Worm (Caenorhabditis elegans) whole organism, young adult: ENCODE data around the gene parp-2.
A peak's percentile ranks its signal among the peaks of the same experiment; 100 is the strongest.

Source experiments
- B0336.3 ChIP-seq: fragments of 200-800 bp; sonication (Bioruptor generic); IDR thresholded peaks from 2 replicates; pipeline ENCODE4 v1.3.6; 2022; ENCODE audit warnings: missing genetic modification characterization, missing compliant biosample characterization
- F22D6.2 ChIP-seq: sonication (generic microtip); optimal IDR thresholded peaks from 2 replicates; lab custom pipeline; 2016; ENCODE audit warnings: mild to moderate bottlenecking, missing genetic modification characterization, missing compliant biosample characterization
- F33H1.4 ChIP-seq: fragments of 200-800 bp; sonication (Bioruptor generic); IDR thresholded peaks from 2 replicates; pipeline ENCODE4 v1.3.6; 2022; ENCODE audit warnings: missing genetic modification reagents, missing genetic modification characterization, missing compliant biosample characterization
- F37B4.10 ChIP-seq: fragments of 200-800 bp; sonication (Bioruptor generic); IDR thresholded peaks from 2 replicates; pipeline ENCODE4 v1.3.6; 2022; ENCODE audit warnings: missing genetic modification characterization, missing compliant biosample characterization
- F52B5.7 ChIP-seq: sonication (generic microtip); optimal IDR thresholded peaks from 2 replicates; lab custom pipeline; 2016; ENCODE audit warnings: mild to moderate bottlenecking, missing genetic modification characterization, missing compliant biosample characterization
- Y79H2A.3 ChIP-seq: fragments of 200-800 bp; sonication (Bioruptor generic); conservative IDR thresholded peaks from 2 replicates; pipeline ENCODE4 v1.3.6; 2022; ENCODE audit warnings: missing genetic modification reagents, missing genetic modification characterization, missing compliant biosample characterization
- ZK185.1 ChIP-seq: sonication (generic microtip); optimal IDR thresholded peaks from 2 replicates; lab custom pipeline; 2016; ENCODE audit warnings: mild to moderate bottlenecking, missing genetic modification characterization, missing compliant biosample characterization; ENCODE audit not compliant: poor library complexity, severe bottlenecking
- atf-7 ChIP-seq: sonication (generic microtip); optimal IDR thresholded peaks from 2 replicates; lab custom pipeline; 2017; ENCODE audit warnings: mild to moderate bottlenecking, missing genetic modification characterization, missing compliant biosample characterization
- athp-1 ChIP-seq: sonication (generic microtip); optimal IDR thresholded peaks from 2 replicates; lab custom pipeline; 2017; ENCODE audit warnings: mild to moderate bottlenecking, missing genetic modification characterization, missing compliant biosample characterization
- attf-3 ChIP-seq: fragments of 200-800 bp; sonication (Bioruptor generic); conservative IDR thresholded peaks from 2 replicates; pipeline ENCODE4 v1.3.6; 2022; ENCODE audit warnings: missing genetic modification reagents, missing genetic modification characterization, missing compliant biosample characterization
- attf-5 ChIP-seq: fragments of 200-800 bp; sonication (Bioruptor generic); optimal IDR thresholded peaks from 2 replicates; lab custom pipeline; 2018; ENCODE audit warnings: mild to moderate bottlenecking, missing genetic modification characterization, missing compliant biosample characterization
- bed-2 ChIP-seq: fragments of 200-800 bp; sonication (Bioruptor generic); IDR thresholded peaks from 2 replicates; pipeline ENCODE4 v1.3.6; 2022; ENCODE audit warnings: missing genetic modification reagents, missing genetic modification characterization, missing compliant biosample characterization
- cebp-1 ChIP-seq, 2 experiments: fragments of 200-800 bp in 1 of 2; sonication (Bioruptor generic) in 1 of 2; sonication (generic microtip) in 1 of 2; IDR thresholded peaks in 1 of 2; optimal IDR thresholded peaks in 1 of 2; 2 replicates each; pipeline versions ENCODE4 v1.3.6 to Lab custom; 2017 to 2022; ENCODE audit warnings: missing compliant biosample characterization in 2 of 2, missing genetic modification characterization in 2 of 2, mild to moderate bottlenecking in 1 of 2, missing genetic modification reagents in 1 of 2, moderate library complexity in 1 of 2
- ceh-27 ChIP-seq: fragments of 200-800 bp; sonication (Bioruptor generic); optimal IDR thresholded peaks from 2 replicates; lab custom pipeline; 2018; ENCODE audit warnings: mild to moderate bottlenecking, missing genetic modification characterization, moderate library complexity, missing compliant biosample characterization
- dox-1 ChIP-seq: fragments of 200-800 bp; sonication (Bioruptor generic); IDR thresholded peaks from 2 replicates; pipeline ENCODE4 v1.3.6; 2022; ENCODE audit warnings: missing genetic modification reagents, missing genetic modification characterization, missing compliant biosample characterization
- dpff-1 ChIP-seq: sonication (generic microtip); optimal IDR thresholded peaks from 2 replicates; lab custom pipeline; 2017; ENCODE audit warnings: mild to moderate bottlenecking, missing genetic modification characterization, missing compliant biosample characterization
- dpl-1 ChIP-seq: fragments of 150-350 bp; optimal IDR thresholded peaks from 2 replicates; lab custom pipeline; 2014; ENCODE audit warnings: missing biosample characterization, missing genetic modification reagents, missing genetic modification characterization
- egl-44 ChIP-seq: fragments of 200-800 bp; sonication (Bioruptor generic); IDR thresholded peaks from 2 replicates; pipeline ENCODE4 v1.3.6; 2022; ENCODE audit warnings: missing genetic modification reagents, missing genetic modification characterization, missing compliant biosample characterization
- ekl-4 ChIP-seq: fragments of 200-800 bp; sonication (Bioruptor generic); IDR thresholded peaks from 2 replicates; pipeline ENCODE4 v1.3.6; 2022; ENCODE audit warnings: missing genetic modification reagents, missing genetic modification characterization, missing compliant biosample characterization
- hmg-1.2 ChIP-seq: fragments of 200-800 bp; sonication (Bioruptor generic); IDR thresholded peaks from 2 replicates; pipeline ENCODE4 v1.3.6; 2022; ENCODE audit warnings: missing genetic modification reagents, missing genetic modification characterization, missing compliant biosample characterization
- let-526 ChIP-seq: fragments of 200-800 bp; sonication (Bioruptor generic); IDR thresholded peaks from 2 replicates; pipeline ENCODE4 v1.3.6; 2022; ENCODE audit warnings: missing genetic modification reagents, missing genetic modification characterization, missing compliant biosample characterization
- lin-26 ChIP-seq: fragments of 200-800 bp; sonication (Bioruptor generic); IDR thresholded peaks from 2 replicates; pipeline ENCODE4 v1.3.6; 2022; ENCODE audit warnings: missing genetic modification reagents, missing genetic modification characterization, missing compliant biosample characterization
- lin-35 ChIP-seq, 3 experiments: fragments of 150-350 bp in 2 of 3; sonication (generic microtip) in 1 of 3; optimal IDR thresholded peaks; 2 replicates each; lab custom pipeline; 2014 to 2018; ENCODE audit warnings: missing biosample characterization in 3 of 3, missing genetic modification characterization in 3 of 3, missing genetic modification reagents in 3 of 3
- lin-54 ChIP-seq: fragments of 200-800 bp; sonication (Bioruptor generic); optimal IDR thresholded peaks from 2 replicates; lab custom pipeline; 2018; ENCODE audit warnings: mild to moderate bottlenecking, missing genetic modification characterization, missing compliant biosample characterization
- lir-1 ChIP-seq: fragments of 200-800 bp; sonication (Bioruptor generic); conservative IDR thresholded peaks from 2 replicates; pipeline ENCODE4 v1.3.6; 2022; ENCODE audit warnings: missing genetic modification reagents, missing genetic modification characterization, missing compliant biosample characterization
- lsy-27 ChIP-seq: sonication (generic microtip); optimal IDR thresholded peaks from 2 replicates; lab custom pipeline; 2017; ENCODE audit warnings: missing genetic modification characterization, mild to moderate bottlenecking, missing compliant biosample characterization, antibody characterized with exemption, missing genotype, borderline replicate concordance; ENCODE audit not compliant: insufficient read depth
- nfyb-1 ChIP-seq: fragments of 200-800 bp; sonication (Bioruptor generic); IDR thresholded peaks from 2 replicates; pipeline ENCODE4 v1.3.6; 2022; ENCODE audit warnings: missing genetic modification reagents, missing genetic modification characterization, missing compliant biosample characterization
- nhr-120 ChIP-seq: fragments of 200-800 bp; sonication (Bioruptor generic); IDR thresholded peaks from 2 replicates; pipeline ENCODE4 v1.3.6; 2022; ENCODE audit warnings: missing genetic modification characterization, missing compliant biosample characterization
- nhr-179 ChIP-seq: sonication (generic microtip); optimal IDR thresholded peaks from 2 replicates; lab custom pipeline; 2016; ENCODE audit warnings: mild to moderate bottlenecking, missing genetic modification characterization, missing compliant biosample characterization
- nhr-80 ChIP-seq: sonication (generic microtip); optimal IDR thresholded peaks from 2 replicates; lab custom pipeline; 2016; ENCODE audit warnings: missing genetic modification characterization, missing compliant biosample characterization
- pbrm-1 ChIP-seq: fragments of 200-800 bp; sonication (Bioruptor generic); IDR thresholded peaks from 2 replicates; pipeline ENCODE4 v1.3.6; 2022; ENCODE audit warnings: missing genetic modification reagents, missing genetic modification characterization, missing compliant biosample characterization
- pha-4 ChIP-seq: fragments of 150-350 bp; sonication (generic microtip); optimal IDR thresholded peaks from 2 replicates; lab custom pipeline; 2014; ENCODE audit warnings: missing biosample characterization, missing genetic modification reagents, missing genetic modification characterization
- rcor-1 ChIP-seq: fragments of 200-800 bp; sonication (Bioruptor generic); IDR thresholded peaks from 2 replicates; pipeline ENCODE4 v1.3.6; 2022; ENCODE audit warnings: missing genetic modification reagents, missing genetic modification characterization, missing compliant biosample characterization
- rpc-1 ChIP-seq, 2 experiments: fragments of 150-350 bp in 1 of 2; sonication (generic microtip) in 1 of 2; optimal IDR thresholded peaks; 2 replicates each; lab custom pipeline; 2014 to 2018; ENCODE audit warnings: missing biosample characterization in 1 of 2, missing genetic modification characterization in 1 of 2, missing genetic modification reagents in 1 of 2, missing genotype in 1 of 2
- snpc-1.3 ChIP-seq: sonication (generic microtip); optimal IDR thresholded peaks from 2 replicates; lab custom pipeline; 2017; ENCODE audit warnings: missing genetic modification characterization, mild to moderate bottlenecking, missing compliant biosample characterization, antibody characterized with exemption, moderate library complexity, missing genotype, missing genetic modification reagents; ENCODE audit not compliant: insufficient read depth
- snpc-4 ChIP-seq, 5 experiments: fragments of 150-350 bp in 1 of 5; sonication (generic microtip) in 4 of 5; optimal IDR thresholded peaks; 2 replicates each; lab custom pipeline; 2014 to 2018; ENCODE audit warnings: missing genetic modification characterization in 5 of 5, missing biosample characterization in 3 of 5, antibody characterized with exemption in 2 of 5, mild to moderate bottlenecking in 2 of 5, missing compliant biosample characterization in 2 of 5, missing genotype in 2 of 5, moderate library complexity in 2 of 5, missing genetic modification reagents in 1 of 5
- somi-1 ChIP-seq: fragments of 200-800 bp; sonication (Bioruptor generic); optimal IDR thresholded peaks from 2 replicates; lab custom pipeline; 2018; ENCODE audit warnings: mild to moderate bottlenecking, missing genetic modification characterization, missing compliant biosample characterization
- tbp1 ChIP-seq: fragments of 200-800 bp; sonication (Bioruptor generic); optimal IDR thresholded peaks from 2 replicates; lab custom pipeline; 2018; ENCODE audit warnings: mild to moderate bottlenecking, missing genetic modification characterization, missing compliant biosample characterization
- xnd-1 ChIP-seq: sonication (generic microtip); optimal IDR thresholded peaks from 2 replicates; lab custom pipeline; 2016; ENCODE audit warnings: missing genotype, missing genetic modification reagents, missing genetic modification characterization, missing compliant biosample characterization
- zfh-2 ChIP-seq: fragments of 200-800 bp; sonication (Bioruptor generic); conservative IDR thresholded peaks from 2 replicates; pipeline ENCODE4 v1.3.6; 2022; ENCODE audit warnings: missing genetic modification reagents, missing genetic modification characterization, missing compliant biosample characterization
- ztf-22 ChIP-seq: fragments of 200-800 bp; sonication (Bioruptor generic); optimal IDR thresholded peaks from 2 replicates; lab custom pipeline; 2018; ENCODE audit warnings: mild to moderate bottlenecking, missing genetic modification characterization, moderate library complexity, missing compliant biosample characterization
- ztf-26 ChIP-seq: sonication (generic microtip); optimal IDR thresholded peaks from 2 replicates; lab custom pipeline; 2017; ENCODE audit warnings: missing genetic modification characterization, missing compliant biosample characterization

Gene parp-2

ce11 chrII:9603419-9603818 lies 10.6 kb downstream of the parp-2 start (continued):
- TF ChIP-seq ZK185.1 (tag; lab: Kevin White, UChicago) = peak; percentile 59
- TF ChIP-seq lin-35 (GFP tag; optimal IDR thresholded peaks at IDR 0.05; lab: Kevin White, UChicago) = peak in 1 of 3 experiments; percentile 63
- TF ChIP-seq lin-54 (GFP tag; lab: Kevin White, UChicago) = peak; percentile 69
- TF ChIP-seq snpc-4 (GFP tag; optimal IDR thresholded peaks at IDR 0.05; lab: Kevin White, UChicago) = peak; percentile 16
- TF ChIP-seq snpc-4 (tag; optimal IDR thresholded peaks at IDR 0.05; lab: Kevin White, UChicago) = peak in 3 of 4 experiments; percentile 57 to 65 (median 60)
- no peak for TF ChIP-seq lsy-27 (tag; lab: Kevin White, UChicago)
- TF ChIP-seq F52B5.7 = no peak
- peak; percentile 85 for TF ChIP-seq nfyb-1 (GFP tag; lab: Robert Waterston, UW)
- TF ChIP-seq bed-2 (GFP tag; lab: Robert Waterston, UW) = no peak
- TF ChIP-seq F33H1.4 = peak; percentile 20; the same call in 1 of the 2 replicates
- peak; percentile 76; the same call in 1 of the 2 replicates for TF ChIP-seq egl-44 (GFP tag; lab: Robert Waterston, UW)
- peak; percentile 47; the same call in 1 of the 2 replicates for TF ChIP-seq attf-3 (GFP tag; lab: Robert Waterston, UW)
- TF ChIP-seq attf-5 (GFP tag; lab: Kevin White, UChicago) = peak; percentile 91
- peak; percentile 55; the same call in 1 of the 2 replicates for TF ChIP-seq cebp-1 (GFP tag; IDR thresholded peaks at IDR 0.05; lab: Robert Waterston, UW)
- TF ChIP-seq cebp-1 (tag; optimal IDR thresholded peaks at IDR 0.05; lab: Kevin White, UChicago) = peak; percentile 90
- TF ChIP-seq ztf-22 (GFP tag; lab: Kevin White, UChicago) = peak; percentile 90
- TF ChIP-seq nhr-120 (GFP tag; lab: Robert Waterston, UW) = no peak
- peak; percentile 12 for TF ChIP-seq snpc-1.3 (tag; lab: Kevin White, UChicago)
- TF ChIP-seq nhr-179 (tag; lab: Kevin White, UChicago) = no peak
- peak; percentile 39; the same call in 1 of the 2 replicates for TF ChIP-seq zfh-2 (GFP tag; lab: Robert Waterston, UW)
- TF ChIP-seq let-526 (GFP tag; lab: Robert Waterston, UW) = peak; percentile 93
- peak; percentile 43 for TF ChIP-seq athp-1 (tag; lab: Kevin White, UChicago)
- no peak for TF ChIP-seq F37B4.10 (GFP tag; lab: Robert Waterston, UW)
- peak; percentile 83 for TF ChIP-seq hmg-1.2 (GFP tag; lab: Robert Waterston, UW)
- TF ChIP-seq ekl-4 = peak; percentile 57; the same call in 1 of the 2 replicates
- no peak for TF ChIP-seq xnd-1 (tag; lab: Kevin White, UChicago)
- peak; percentile 85 for TF ChIP-seq F22D6.2 (tag; lab: Kevin White, UChicago)
- peak; percentile 67 for TF ChIP-seq tbp1
- TF ChIP-seq pbrm-1 (GFP tag; lab: Robert Waterston, UW) = peak; percentile 66
- no peak for TF ChIP-seq rpc-1 (optimal IDR thresholded peaks at IDR 0.05; lab: Kevin White, UChicago)
- TF ChIP-seq rpc-1 (tag; optimal IDR thresholded peaks at IDR 0.05; lab: Kevin White, UChicago) = no peak
- peak; percentile 89 for TF ChIP-seq atf-7
- TF ChIP-seq B0336.3 (GFP tag; lab: Robert Waterston, UW) = peak; percentile 89
- TF ChIP-seq ztf-26 (tag; lab: Kevin White, UChicago) = peak; percentile 80
- no peak for TF ChIP-seq Y79H2A.3 (GFP tag; lab: Robert Waterston, UW)
- peak; percentile 80 for TF ChIP-seq rcor-1 (GFP tag; lab: Robert Waterston, UW)
- TF ChIP-seq pha-4 = peak; percentile 58
- TF ChIP-seq dpl-1 (GFP tag; lab: Kevin White, UChicago) = no peak
- peak; percentile 97 for TF ChIP-seq nhr-80
- TF ChIP-seq somi-1 (GFP tag; lab: Kevin White, UChicago) = peak; percentile 96
- TF ChIP-seq lin-26 (GFP tag; lab: Robert Waterston, UW) = peak; percentile 21; the same call in 1 of the 2 replicates
- peak; percentile 93 for TF ChIP-seq ceh-27 (GFP tag; lab: Kevin White, UChicago)
- TF ChIP-seq dpff-1 (tag; lab: Kevin White, UChicago) = no peak
- TF ChIP-seq lir-1 = peak; percentile 86
- peak; percentile 84 for TF ChIP-seq dox-1 (GFP tag; lab: Robert Waterston, UW)
